Worm (Caenorhabditis elegans) whole organism, L2 larva: ENCODE data around the gene C37C3.12.
A peak's percentile ranks its signal among the peaks of the same experiment; 100 is the strongest.

ENCODE experiments used
- C34F6.9 ChIP-seq: fragments of 150-350 bp; optimal IDR thresholded peaks from 2 replicates; lab custom pipeline; 2014; ENCODE audit warnings: missing biosample characterization, missing genetic modification characterization
- F13H6.1 ChIP-seq: sonication (generic microtip); optimal IDR thresholded peaks from 2 replicates; lab custom pipeline; 2016; ENCODE audit warnings: missing genetic modification characterization, missing compliant biosample characterization
- R02D3.7 ChIP-seq: fragments of 150-350 bp; optimal IDR thresholded peaks from 2 replicates; lab custom pipeline; 2014; ENCODE audit warnings: missing biosample characterization, missing genetic modification characterization
- Y55F3AM.14 ChIP-seq: fragments of 200-800 bp; sonication (Bioruptor generic); optimal IDR thresholded peaks from 2 replicates; lab custom pipeline; 2018; ENCODE audit warnings: mild to moderate bottlenecking, missing genetic modification characterization, missing compliant biosample characterization
- ZK546.5 ChIP-seq: sonication (generic microtip); optimal IDR thresholded peaks from 2 replicates; lab custom pipeline; 2017; ENCODE audit warnings: missing biosample characterization, missing genetic modification characterization
- alr-1 ChIP-seq: fragments of 150-350 bp; optimal IDR thresholded peaks from 2 replicates; lab custom pipeline; 2014; ENCODE audit warnings: missing biosample characterization, missing genetic modification characterization
- aly-2 ChIP-seq: fragments of 150-350 bp; optimal IDR thresholded peaks from 2 replicates; lab custom pipeline; 2014; ENCODE audit warnings: missing biosample characterization, missing genetic modification characterization
- ama-1 ChIP-seq: fragments of 150-350 bp; optimal IDR thresholded peaks from 2 replicates; lab custom pipeline; 2018; ENCODE audit warnings: inconsistent platforms
- blmp-1 ChIP-seq: sonication (generic microtip); optimal IDR thresholded peaks from 2 replicates; lab custom pipeline; 2017; ENCODE audit warnings: missing genetic modification characterization, mild to moderate bottlenecking, missing compliant biosample characterization, antibody characterized with exemption, moderate library complexity; ENCODE audit not compliant: insufficient read depth
- ceh-16 ChIP-seq: fragments of 150-350 bp; optimal IDR thresholded peaks from 2 replicates; lab custom pipeline; 2014; ENCODE audit warnings: missing biosample characterization, missing genetic modification characterization
- ceh-82 ChIP-seq: fragments of 150-350 bp; optimal IDR thresholded peaks from 2 replicates; lab custom pipeline; 2014; ENCODE audit warnings: missing biosample characterization, missing genetic modification characterization
- crh-2 ChIP-seq: sonication (generic microtip); optimal IDR thresholded peaks from 2 replicates; lab custom pipeline; 2017; ENCODE audit warnings: missing biosample characterization, missing genetic modification characterization
- dmd-4 ChIP-seq: sonication (generic microtip); optimal IDR thresholded peaks from 2 replicates; lab custom pipeline; 2017; ENCODE audit warnings: missing biosample characterization, missing genetic modification characterization
- egl-27 ChIP-seq: sonication (generic microtip); optimal IDR thresholded peaks from 3 replicates; lab custom pipeline; 2017; ENCODE audit warnings: missing biosample characterization, missing genetic modification reagents, missing genetic modification characterization
- elt-1 ChIP-seq: fragments of 150-350 bp; optimal IDR thresholded peaks from 2 replicates; lab custom pipeline; 2014; ENCODE audit warnings: missing biosample characterization, missing genetic modification characterization
- elt-3 ChIP-seq: sonication (generic microtip); optimal IDR thresholded peaks from 2 replicates; lab custom pipeline; 2017; ENCODE audit warnings: missing biosample characterization, missing genetic modification characterization
- fos-1 ChIP-seq: fragments of 150-350 bp; optimal IDR thresholded peaks from 2 replicates; lab custom pipeline; 2014; ENCODE audit warnings: missing biosample characterization, missing genetic modification characterization
- gmeb-1 ChIP-seq: fragments of 150-350 bp; optimal IDR thresholded peaks from 2 replicates; lab custom pipeline; 2014; ENCODE audit warnings: missing biosample characterization, missing genetic modification characterization
- lin-11 ChIP-seq: fragments of 150-350 bp; sonication (generic microtip); optimal IDR thresholded peaks from 2 replicates; lab custom pipeline; 2014; ENCODE audit warnings: missing biosample characterization, missing genetic modification characterization, inconsistent platforms, mixed read lengths
- lin-13 ChIP-seq: fragments of 150-350 bp; optimal IDR thresholded peaks from 2 replicates; lab custom pipeline; 2014; ENCODE audit warnings: missing biosample characterization, missing genetic modification reagents, missing genetic modification characterization
- lin-39 ChIP-seq: fragments of 150-350 bp; optimal IDR thresholded peaks from 2 replicates; lab custom pipeline; 2014; ENCODE audit warnings: missing biosample characterization, missing genetic modification reagents, missing genetic modification characterization
- lsy-2 ChIP-seq, 2 experiments: fragments of 150-350 bp in 1 of 2; sonication (generic microtip) in 1 of 2; optimal IDR thresholded peaks; 2 replicates each; lab custom pipeline; 2014 to 2017; ENCODE audit warnings: missing biosample characterization in 2 of 2, missing genetic modification characterization in 2 of 2
- mab-5 ChIP-seq: fragments of 150-350 bp; optimal IDR thresholded peaks from 2 replicates; lab custom pipeline; 2014; ENCODE audit warnings: missing biosample characterization, missing genetic modification characterization
- mbf-1 ChIP-seq: sonication (generic microtip); optimal IDR thresholded peaks from 2 replicates; lab custom pipeline; 2017; ENCODE audit warnings: missing biosample characterization, missing genetic modification characterization
- mdl-1 ChIP-seq, 2 experiments: fragments of 150-350 bp in 1 of 2; sonication (generic microtip) in 1 of 2; optimal IDR thresholded peaks; 2 replicates each; lab custom pipeline; 2017; ENCODE audit warnings: missing biosample characterization in 2 of 2, missing genetic modification characterization in 2 of 2
- nhr-10 ChIP-seq: sonication (generic microtip); optimal IDR thresholded peaks from 2 replicates; lab custom pipeline; 2017; ENCODE audit warnings: missing biosample characterization, missing genetic modification characterization
- nhr-11 ChIP-seq: fragments of 150-350 bp; optimal IDR thresholded peaks from 2 replicates; lab custom pipeline; 2014; ENCODE audit warnings: missing biosample characterization, missing genetic modification characterization
- nhr-12 ChIP-seq: fragments of 150-350 bp; optimal IDR thresholded peaks from 2 replicates; lab custom pipeline; 2014; ENCODE audit warnings: missing biosample characterization, missing genetic modification characterization
- nhr-129 ChIP-seq: fragments of 150-350 bp; optimal IDR thresholded peaks from 2 replicates; lab custom pipeline; 2014; ENCODE audit warnings: missing biosample characterization, missing genetic modification characterization
- nhr-21 ChIP-seq: fragments of 150-350 bp; optimal IDR thresholded peaks from 2 replicates; lab custom pipeline; 2014; ENCODE audit warnings: missing biosample characterization, missing genetic modification characterization
- nhr-23 ChIP-seq: fragments of 150-350 bp; optimal IDR thresholded peaks from 2 replicates; lab custom pipeline; 2014; ENCODE audit warnings: missing biosample characterization, missing genetic modification reagents, missing genetic modification characterization
- nhr-237 ChIP-seq: fragments of 150-350 bp; optimal IDR thresholded peaks from 2 replicates; lab custom pipeline; 2014; ENCODE audit warnings: missing biosample characterization, missing genetic modification characterization
- nhr-25 ChIP-seq: fragments of 150-350 bp; sonication (generic microtip); optimal IDR thresholded peaks from 3 replicates; lab custom pipeline; 2014; ENCODE audit warnings: missing biosample characterization, missing genetic modification characterization
- nhr-6 ChIP-seq: fragments of 150-350 bp; optimal IDR thresholded peaks from 2 replicates; lab custom pipeline; 2014; ENCODE audit warnings: missing biosample characterization, missing genetic modification characterization
- nhr-77 ChIP-seq: fragments of 150-350 bp; optimal IDR thresholded peaks from 2 replicates; lab custom pipeline; 2014; ENCODE audit warnings: missing biosample characterization, missing genetic modification characterization
- peb-1 ChIP-seq: fragments of 150-350 bp; optimal IDR thresholded peaks from 2 replicates; lab custom pipeline; 2014; ENCODE audit warnings: missing biosample characterization, missing genetic modification characterization
- sem-4 ChIP-seq: fragments of 150-350 bp; optimal IDR thresholded peaks from 2 replicates; lab custom pipeline; 2014; ENCODE audit warnings: missing biosample characterization, missing genetic modification reagents, missing genetic modification characterization
- skn-1 ChIP-seq: sonication (generic microtip); optimal IDR thresholded peaks from 2 replicates; lab custom pipeline; 2017; ENCODE audit warnings: missing biosample characterization, missing genetic modification characterization
- sma-3 ChIP-seq: sonication (generic microtip); optimal IDR thresholded peaks from 2 replicates; lab custom pipeline; 2016; ENCODE audit warnings: missing genetic modification reagents, missing genetic modification characterization, missing compliant biosample characterization
- sma-9 ChIP-seq, 2 experiments: fragments of 150-350 bp in 1 of 2; sonication (generic microtip) in 1 of 2; optimal IDR thresholded peaks; 2 replicates each; lab custom pipeline; 2014 to 2016; ENCODE audit warnings: missing genetic modification characterization in 2 of 2, mild to moderate bottlenecking in 1 of 2, missing biosample characterization in 1 of 2, missing compliant biosample characterization in 1 of 2, missing genetic modification reagents in 1 of 2, moderate library complexity in 1 of 2
- snpc-4 ChIP-seq: fragments of 150-350 bp; optimal IDR thresholded peaks from 2 replicates; lab custom pipeline; 2014; ENCODE audit warnings: missing biosample characterization, missing genetic modification characterization
- unc-39 ChIP-seq: fragments of 150-350 bp; optimal IDR thresholded peaks from 2 replicates; lab custom pipeline; 2014; ENCODE audit warnings: missing biosample characterization, missing genetic modification characterization
- unc-55 ChIP-seq: fragments of 150-350 bp; sonication (generic microtip); optimal IDR thresholded peaks from 3 replicates; lab custom pipeline; 2014; ENCODE audit warnings: missing biosample characterization, missing genetic modification reagents, missing genetic modification characterization
- unc-62 ChIP-seq: fragments of 150-350 bp; optimal IDR thresholded peaks from 2 replicates; lab custom pipeline; 2014; ENCODE audit warnings: missing biosample characterization, missing genetic modification reagents, missing genetic modification characterization
- zag-1 ChIP-seq: fragments of 150-350 bp; optimal IDR thresholded peaks from 2 replicates; lab custom pipeline; 2014; ENCODE audit warnings: missing biosample characterization, missing genetic modification characterization
- ztf-1 ChIP-seq: fragments of 200-800 bp; sonication (Bioruptor generic); conservative IDR thresholded peaks from 2 replicates; pipeline ENCODE4 v1.3.6; 2022; ENCODE audit warnings: missing genetic modification characterization, missing compliant biosample characterization
- ztf-11 ChIP-seq: sonication (generic microtip); optimal IDR thresholded peaks from 2 replicates; lab custom pipeline; 2017; ENCODE audit warnings: missing biosample characterization, missing genetic modification characterization
- ztf-4 ChIP-seq: fragments of 150-350 bp; optimal IDR thresholded peaks from 2 replicates; lab custom pipeline; 2014; ENCODE audit warnings: missing biosample characterization, missing genetic modification characterization

Gene C37C3.12

DNA sequence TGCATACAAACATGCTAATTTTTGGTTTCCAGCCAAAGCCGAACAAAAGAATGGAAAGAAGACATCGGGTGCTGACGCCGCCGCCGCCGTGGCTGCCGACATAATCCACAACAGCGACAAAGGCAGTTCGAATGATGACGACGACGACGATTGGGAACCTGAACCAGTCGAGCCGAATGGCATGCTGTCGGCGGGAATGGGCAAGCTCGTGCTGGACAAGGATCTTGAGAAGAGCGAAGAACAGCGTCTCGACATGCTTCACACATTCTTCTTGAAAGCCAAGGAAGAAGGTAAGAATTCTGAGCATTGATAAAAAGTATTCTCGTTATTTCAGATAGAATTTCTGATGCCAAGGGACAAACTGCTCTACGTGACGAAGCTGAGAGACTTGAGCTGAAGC lies 17.3 kb upstream of the C37C3.12 start:
- no peak for TF ChIP-seq nhr-12 (tag; lab: Kevin White, UChicago)

DNA sequence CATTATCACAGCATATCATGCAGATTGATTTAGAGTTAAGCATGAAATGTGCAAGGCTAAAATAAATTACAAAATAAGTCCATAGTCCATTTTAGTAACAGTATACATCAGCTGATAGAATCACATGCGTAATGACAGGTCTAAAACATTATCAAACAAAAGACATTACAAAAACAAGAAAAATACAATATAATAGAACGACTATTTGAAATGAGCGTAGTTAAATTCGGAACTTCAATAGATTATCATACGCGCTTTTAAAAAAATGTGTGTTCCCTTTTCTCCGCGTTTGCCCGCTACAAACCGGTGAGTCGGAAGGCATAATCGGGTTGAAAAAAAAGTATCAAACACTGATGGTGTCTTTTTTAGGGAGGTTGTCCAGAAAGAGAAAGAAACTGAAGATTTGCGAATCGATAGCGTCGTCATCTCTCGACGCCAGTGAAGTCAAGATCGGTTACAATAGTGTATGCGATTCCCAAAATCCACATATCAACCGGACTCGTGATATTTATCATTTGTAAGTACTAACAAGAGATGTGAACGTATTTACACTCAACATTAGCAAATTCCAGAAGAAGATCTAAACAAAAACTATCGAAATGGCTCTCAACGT lies 16.1 kb upstream of the C37C3.12 start, which contains the start of gene C37C3.2:
Gene C37C3.2, plus strand, starts transcription at position 563 of the 613 bp plus-strand sequence.
- no peak for TF ChIP-seq unc-55
- no peak for TF ChIP-seq ceh-82 (tag; lab: Kevin White, UChicago)
- TF ChIP-seq skn-1, result no peak
- peak; percentile 37 for TF ChIP-seq Y55F3AM.14
- TF ChIP-seq lsy-2 (tag; optimal IDR thresholded peaks at IDR 0.05; lab: Kevin White, UChicago), result no peak
- no peak for TF ChIP-seq lin-11
- no peak for TF ChIP-seq nhr-25 (tag; lab: Kevin White, UChicago)
- peak; percentile 5 for TF ChIP-seq ama-1
- no peak for TF ChIP-seq nhr-10 (tag; lab: Kevin White, UChicago)
- TF ChIP-seq fos-1, result no peak
- no peak for TF ChIP-seq R02D3.7
- no peak for TF ChIP-seq alr-1 (tag; lab: Kevin White, UChicago)
- no peak for TF ChIP-seq lin-13

DNA sequence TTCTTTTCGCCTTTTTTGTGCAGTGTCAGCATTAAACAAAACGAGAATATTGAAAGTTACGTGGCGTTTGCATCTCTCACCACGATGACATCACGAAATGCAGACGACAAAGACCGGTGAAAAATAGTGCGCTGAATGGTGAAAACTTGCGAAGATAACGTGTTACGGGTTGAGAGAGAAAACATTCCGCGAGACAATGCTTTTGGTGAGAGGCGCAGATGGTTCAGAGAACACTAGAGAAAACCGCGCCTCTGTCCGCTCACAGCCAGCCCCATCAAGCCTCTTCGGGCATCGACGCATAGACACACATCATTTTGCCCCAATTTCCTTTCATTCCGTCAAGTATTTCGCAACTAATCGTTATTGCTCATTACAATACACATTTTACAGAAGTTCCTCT lies 15.2 kb upstream of the C37C3.12 start, which contains the start of the genes C37C3.9 and C37C3.18:
Gene C37C3.9, minus strand, starts transcription at position 98 of the 400 bp plus-strand sequence.
Gene C37C3.18, plus strand, starts transcription at position 391 of the 400 bp plus-strand sequence.
- TF ChIP-seq lsy-2 (tag; optimal IDR thresholded peaks at IDR 0.05; lab: Kevin White, UChicago) (peak; percentile 0 to 83), nhr-77 (tag; lab: Kevin White, UChicago) (no peak), peb-1 (tag; lab: Kevin White, UChicago) (no peak), skn-1 (peak; percentile 80), blmp-1 (tag; lab: Kevin White, UChicago) (peak; percentile 65), sem-4 (tag; lab: Kevin White, UChicago) (peak; percentile 45), nhr-12 (tag; lab: Kevin White, UChicago) (no peak), Y55F3AM.14 (no peak), C34F6.9 (tag; lab: Kevin White, UChicago) (peak; percentile 86), snpc-4 (tag; lab: Kevin White, UChicago) (peak; percentile 88), mbf-1 (tag; lab: Kevin White, UChicago) (no peak), egl-27 (tag; lab: Kevin White, UChicago) (peak; percentile 71), F13H6.1 (peak; percentile 79), ztf-1 (GFP tag; lab: Robert Waterston, UW) (no peak), crh-2 (tag; lab: Kevin White, UChicago) (peak; percentile 99), unc-62 (GFP tag; lab: Kevin White, UChicago) (no peak), nhr-237 (tag; lab: Kevin White, UChicago) (no peak), nhr-25 (tag; lab: Kevin White, UChicago) (peak; percentile 59), nhr-23 (tag; lab: Kevin White, UChicago) (no peak), elt-1 (tag; lab: Kevin White, UChicago) (no peak), mdl-1 (tag; optimal IDR thresholded peaks at IDR 0.05; lab: Kevin White, UChicago) (peak in 1 of 2 experiments; percentile 58), sma-3 (GFP tag; lab: Kevin White, UChicago) (peak; percentile 63), nhr-129 (tag; lab: Kevin White, UChicago) (peak; percentile 92), gmeb-1 (peak; percentile 74), lin-39 (tag; lab: Kevin White, UChicago) (no peak), aly-2 (tag; lab: Kevin White, UChicago) (no peak), nhr-10 (tag; lab: Kevin White, UChicago) (no peak), ztf-11 (tag; lab: Kevin White, UChicago) (no peak), zag-1 (tag; lab: Kevin White, UChicago) (no peak), elt-3 (tag; lab: Kevin White, UChicago) (no peak), lin-11 (peak; percentile 95), lin-13 (peak; percentile 66), fos-1 (peak; percentile 85), ztf-4 (peak; percentile 31), nhr-6 (tag; lab: Kevin White, UChicago) (peak; percentile 56), sma-9 (GFP tag; optimal IDR thresholded peaks at IDR 0.05; lab: Kevin White, UChicago) (peak; percentile 90), sma-9 (tag; optimal IDR thresholded peaks at IDR 0.05; lab: Kevin White, UChicago) (no peak), ZK546.5 (no peak), ceh-16 (tag; lab: Kevin White, UChicago) (no peak), ceh-82 (tag; lab: Kevin White, UChicago) (no peak), mab-5 (tag; lab: Kevin White, UChicago) (no peak), unc-55 (peak; percentile 81), nhr-11 (tag; lab: Kevin White, UChicago) (no peak), alr-1 (tag; lab: Kevin White, UChicago) (no peak), R02D3.7 (no peak), dmd-4 (tag; lab: Kevin White, UChicago) (no peak), nhr-21 (peak; percentile 79), unc-39 (tag; lab: Kevin White, UChicago) (no peak), ama-1 (peak; percentile 29)
- TF ChIP-seq, all 48 proteins: peak for 23
